Worm (Caenorhabditis elegans) whole organism, L2 larva: ENCODE results near the gene frpr-4.

Experiments
- ama-1 ChIP-seq: fragments of 150-350 bp; optimal IDR thresholded peaks from 2 replicates; lab custom pipeline; 2018; ENCODE audit warnings: inconsistent platforms
- egl-27 ChIP-seq: sonication (generic microtip); optimal IDR thresholded peaks from 3 replicates; lab custom pipeline; 2017; ENCODE audit warnings: missing biosample characterization, missing genetic modification reagents, missing genetic modification characterization
- lsy-2 ChIP-seq, 2 experiments: fragments of 150-350 bp in 1 of 2; sonication (generic microtip) in 1 of 2; optimal IDR thresholded peaks; 2 replicates each; lab custom pipeline; 2014 to 2017; ENCODE audit warnings: missing biosample characterization in 2 of 2, missing genetic modification characterization in 2 of 2
- nhr-12 ChIP-seq: fragments of 150-350 bp; optimal IDR thresholded peaks from 2 replicates; lab custom pipeline; 2014; ENCODE audit warnings: missing biosample characterization, missing genetic modification characterization
- nhr-25 ChIP-seq: fragments of 150-350 bp; sonication (generic microtip); optimal IDR thresholded peaks from 3 replicates; lab custom pipeline; 2014; ENCODE audit warnings: missing biosample characterization, missing genetic modification characterization
- snpc-4 ChIP-seq: fragments of 150-350 bp; optimal IDR thresholded peaks from 2 replicates; lab custom pipeline; 2014; ENCODE audit warnings: missing biosample characterization, missing genetic modification characterization
- zag-1 ChIP-seq: fragments of 150-350 bp; optimal IDR thresholded peaks from 2 replicates; lab custom pipeline; 2014; ENCODE audit warnings: missing biosample characterization, missing genetic modification characterization
- ztf-11 ChIP-seq: sonication (generic microtip); optimal IDR thresholded peaks from 2 replicates; lab custom pipeline; 2017; ENCODE audit warnings: missing biosample characterization, missing genetic modification characterization

ce11 chrII:5293287-5293850, 38.0 kb upstream of the frpr-4 start, which contains the start of gene ZK622.1:
- TF ChIP-seq zag-1 (tag; lab: Kevin White, UChicago), result no peak
- TF ChIP-seq lsy-2 (tag; optimal IDR thresholded peaks at IDR 0.05; lab: Kevin White, UChicago), result peak in 1 of 2 experiments; percentile 32
- no peak for TF ChIP-seq ama-1 (lab: Kevin White, UChicago)
- no peak for TF ChIP-seq snpc-4 (tag; lab: Kevin White, UChicago)
- no peak for TF ChIP-seq nhr-12 (tag; lab: Kevin White, UChicago)
- no peak for TF ChIP-seq egl-27 (tag; lab: Kevin White, UChicago)
- TF ChIP-seq nhr-25 (tag; lab: Kevin White, UChicago), result no peak
- TF ChIP-seq ztf-11 (tag; lab: Kevin White, UChicago), result no peak
